Fruit fly (Drosophila melanogaster) whole organism, embryonic: ENCODE results near the gene SerRS.

Experiments used
- Bgb ChIP-seq: fragments of 200-800 bp; sonication (Bioruptor generic); IDR thresholded peaks from 2 replicates; pipeline ENCODE4 v1.3.6; 2022; ENCODE audit warnings: missing biosample characterization, missing genetic modification characterization; ENCODE audit not compliant: partially characterized antibody
- CG10267 ChIP-seq: fragments of 200-800 bp; sonication (Bioruptor generic); optimal IDR thresholded peaks from 2 replicates; lab custom pipeline; 2018; ENCODE audit warnings: missing biosample characterization, mild to moderate bottlenecking, missing genetic modification characterization, moderate library complexity
- CG1233 ChIP-seq: fragments of 200-800 bp; sonication (Bioruptor generic); optimal IDR thresholded peaks from 4 replicates; lab custom pipeline; 2018; ENCODE audit warnings: missing biosample characterization, mild to moderate bottlenecking, missing genetic modification characterization
- CG15479 ChIP-seq: fragments of 200-800 bp; sonication (Bioruptor generic); optimal IDR thresholded peaks from 3 replicates; lab custom pipeline; 2019; ENCODE audit warnings: missing biosample characterization, mild to moderate bottlenecking, missing genetic modification characterization, moderate library complexity
- CG17912 ChIP-seq: fragments of 200-800 bp; sonication (Bioruptor generic); optimal IDR thresholded peaks from 2 replicates; lab custom pipeline; 2018; ENCODE audit warnings: missing biosample characterization, mild to moderate bottlenecking, missing genetic modification characterization
- CG18011 ChIP-seq: fragments of 200-800 bp; sonication (Bioruptor generic); optimal IDR thresholded peaks from 2 replicates; lab custom pipeline; 2017; ENCODE audit warnings: missing biosample characterization, missing genetic modification characterization, mild to moderate bottlenecking, moderate library complexity, missing genotype
- CG1832 ChIP-seq: fragments of 200-800 bp; sonication (Bioruptor generic); optimal IDR thresholded peaks from 2 replicates; lab custom pipeline; 2017; ENCODE audit warnings: missing biosample characterization, mild to moderate bottlenecking, missing genetic modification characterization, inconsistent platforms
- CG18476 ChIP-seq: fragments of 200-800 bp; sonication (Bioruptor generic); optimal IDR thresholded peaks from 2 replicates; lab custom pipeline; 2016; ENCODE audit warnings: missing biosample characterization, mild to moderate bottlenecking, missing genetic modification characterization
- CG2129 ChIP-seq: fragments of 200-800 bp; sonication (Bioruptor generic); IDR thresholded peaks from 2 replicates; pipeline ENCODE4 v1.3.6; 2022; ENCODE audit warnings: missing biosample characterization, missing genetic modification characterization; ENCODE audit not compliant: partially characterized antibody
- CG32772 ChIP-seq: fragments of 200-800 bp; sonication (Bioruptor generic); IDR thresholded peaks from 2 replicates; pipeline ENCODE4 v1.3.6; 2022; ENCODE audit warnings: missing biosample characterization, missing genetic modification characterization
- CG3838 ChIP-seq: fragments of 200-800 bp; sonication (Bioruptor generic); optimal IDR thresholded peaks from 3 replicates; lab custom pipeline; 2016; ENCODE audit warnings: missing biosample characterization, missing genetic modification characterization
- CG4707 ChIP-seq: fragments of 200-800 bp; sonication (Bioruptor generic); optimal IDR thresholded peaks from 2 replicates; lab custom pipeline; 2018; ENCODE audit warnings: missing biosample characterization, mild to moderate bottlenecking, missing genetic modification characterization, moderate library complexity
- CG6175 ChIP-seq: fragments of 200-800 bp; sonication (Bioruptor generic); IDR thresholded peaks from 3 replicates; pipeline ENCODE4 v1.3.6; 2022; ENCODE audit warnings: missing biosample characterization, missing genetic modification characterization
- CG7271 ChIP-seq: fragments of 200-800 bp; sonication (Bioruptor generic); optimal IDR thresholded peaks from 2 replicates; lab custom pipeline; 2018; ENCODE audit warnings: missing biosample characterization, mild to moderate bottlenecking, missing genetic modification characterization, moderate library complexity
- CG7963 ChIP-seq: fragments of 200-800 bp; sonication (Bioruptor generic); IDR thresholded peaks from 3 replicates; pipeline ENCODE4 v1.3.6; 2022; ENCODE audit warnings: missing biosample characterization, missing genetic modification characterization; ENCODE audit not compliant: partially characterized antibody
- Camta ChIP-seq: fragments of 200-800 bp; sonication (Bioruptor generic); optimal IDR thresholded peaks from 2 replicates; lab custom pipeline; 2016; ENCODE audit warnings: missing biosample characterization, missing genetic modification characterization
- Chrac-16 ChIP-seq: fragments of 200-800 bp; sonication (Bioruptor generic); optimal IDR thresholded peaks from 3 replicates; lab custom pipeline; 2016; ENCODE audit warnings: missing biosample characterization, missing genetic modification characterization
- Dip3 ChIP-seq: fragments of 200-800 bp; sonication (Bioruptor generic); optimal IDR thresholded peaks from 3 replicates; lab custom pipeline; 2016; ENCODE audit warnings: missing biosample characterization, missing genetic modification characterization
- HmgZ ChIP-seq: fragments of 200-800 bp; sonication (Bioruptor generic); optimal IDR thresholded peaks from 2 replicates; lab custom pipeline; 2018; ENCODE audit warnings: missing biosample characterization, mild to moderate bottlenecking, missing genetic modification characterization
- MESR4 ChIP-seq: fragments of 200-800 bp; sonication (Bioruptor generic); optimal IDR thresholded peaks from 2 replicates; lab custom pipeline; 2018; ENCODE audit warnings: missing biosample characterization, mild to moderate bottlenecking, missing genetic modification characterization, moderate library complexity
- Meics ChIP-seq: fragments of 200-800 bp; sonication (Bioruptor generic); optimal IDR thresholded peaks from 2 replicates; lab custom pipeline; 2017; ENCODE audit warnings: missing biosample characterization, mild to moderate bottlenecking, missing genetic modification characterization
- NFAT ChIP-seq: fragments of 200-800 bp; sonication (Bioruptor generic); IDR thresholded peaks from 2 replicates; pipeline ENCODE4 v1.3.6; 2022; ENCODE audit warnings: missing biosample characterization, missing genetic modification characterization
- Opbp ChIP-seq: fragments of 200-800 bp; sonication (Bioruptor generic); IDR thresholded peaks from 3 replicates; pipeline ENCODE4 v1.3.6; 2022; ENCODE audit warnings: missing biosample characterization, missing genetic modification characterization; ENCODE audit not compliant: partially characterized antibody
- PHDP ChIP-seq: fragments of 200-800 bp; sonication (Bioruptor generic); optimal IDR thresholded peaks from 3 replicates; lab custom pipeline; 2018; ENCODE audit warnings: missing biosample characterization, mild to moderate bottlenecking, missing genetic modification characterization, moderate library complexity
- Rx ChIP-seq: fragments of 200-800 bp; sonication (Bioruptor generic); IDR thresholded peaks from 2 replicates; pipeline ENCODE4 v1.3.6; 2022; ENCODE audit warnings: missing biosample characterization, missing genetic modification characterization
- bab2 ChIP-seq: fragments of 200-800 bp; sonication (Bioruptor generic); optimal IDR thresholded peaks from 2 replicates; lab custom pipeline; 2016; ENCODE audit warnings: missing biosample characterization, missing genetic modification characterization
- cad ChIP-seq: fragments of >200 bp; optimal IDR thresholded peaks from 2 replicates; lab custom pipeline; 2017; ENCODE audit warnings: missing biosample characterization, missing genetic modification characterization
- dm ChIP-seq: fragments of 200-800 bp; sonication (Bioruptor generic); optimal IDR thresholded peaks from 3 replicates; lab custom pipeline; 2016; ENCODE audit warnings: missing biosample characterization, missing genetic modification characterization
- esg ChIP-seq: fragments of 200-800 bp; sonication (Bioruptor generic); conservative IDR thresholded peaks from 2 replicates; pipeline ENCODE4 v1.3.6; 2022; ENCODE audit warnings: missing biosample characterization, missing genetic modification characterization
- exex ChIP-seq: fragments of 200-800 bp; sonication (Bioruptor generic); optimal IDR thresholded peaks from 4 replicates; lab custom pipeline; 2018; ENCODE audit warnings: missing biosample characterization, mild to moderate bottlenecking, missing genetic modification characterization, moderate library complexity
- fd102C ChIP-seq: fragments of 200-800 bp; sonication (Bioruptor generic); optimal IDR thresholded peaks from 2 replicates; lab custom pipeline; 2018; ENCODE audit warnings: missing biosample characterization, mild to moderate bottlenecking, missing genetic modification characterization, moderate library complexity
- fru ChIP-seq: fragments of >200 bp; optimal IDR thresholded peaks from 2 replicates; lab custom pipeline; 2017
- gcm ChIP-seq: fragments of 200-800 bp; sonication (Bioruptor generic); optimal IDR thresholded peaks from 2 replicates; lab custom pipeline; 2019; ENCODE audit warnings: missing biosample characterization, mild to moderate bottlenecking, missing genetic modification characterization, moderate library complexity
- gt ChIP-seq: fragments of 200-800 bp; sonication (Bioruptor generic); IDR thresholded peaks from 2 replicates; pipeline ENCODE4 v1.3.6; 2022; ENCODE audit warnings: missing biosample characterization, missing genetic modification characterization
- lmd ChIP-seq: fragments of 200-800 bp; sonication (Bioruptor generic); IDR thresholded peaks from 2 replicates; pipeline ENCODE4 v1.3.6; 2022; ENCODE audit warnings: missing biosample characterization, missing genetic modification characterization
- luna ChIP-seq: fragments of 200-800 bp; sonication (Bioruptor generic); optimal IDR thresholded peaks from 2 replicates; lab custom pipeline; 2016; ENCODE audit warnings: missing biosample characterization, missing genetic modification characterization
- p53 ChIP-seq: fragments of 200-800 bp; sonication (Bioruptor generic); optimal IDR thresholded peaks from 2 replicates; lab custom pipeline; 2016; ENCODE audit warnings: missing biosample characterization, missing genetic modification characterization
- prd ChIP-seq, 3 experiments: fragments of >200 bp in 2 of 3; fragments of 200-800 bp in 1 of 3; sonication (Bioruptor generic) in 1 of 3; optimal IDR thresholded peaks in 2 of 3; IDR thresholded peaks in 1 of 3; 2 replicates in 2 of 3; 3 replicates in 1 of 3; pipeline versions ENCODE4 v1.3.6 to Lab custom; 2017 to 2022; ENCODE audit warnings: missing biosample characterization in 1 of 3, missing genetic modification characterization in 1 of 3
- sens ChIP-seq: fragments of 200-800 bp; sonication (Bioruptor generic); peaks from one replicate; lab custom pipeline; 2016; ENCODE audit warnings: missing biosample characterization, missing genetic modification characterization
- tll ChIP-seq, 2 experiments: fragments of 200-800 bp in 1 of 2; fragments of >200 bp in 1 of 2; sonication (Bioruptor generic) in 1 of 2; optimal IDR thresholded peaks; 2 replicates each; lab custom pipeline; 2017 to 2019; ENCODE audit warnings: missing biosample characterization in 2 of 2, missing genetic modification characterization in 2 of 2, mild to moderate bottlenecking in 1 of 2, moderate library complexity in 1 of 2
- twi ChIP-seq: fragments of 200-800 bp; optimal IDR thresholded peaks from 2 replicates; lab custom pipeline; 2019; ENCODE audit warnings: missing biosample characterization, mild to moderate bottlenecking, missing genetic modification characterization, moderate library complexity
- zen ChIP-seq: fragments of 200-800 bp; sonication (Bioruptor generic); optimal IDR thresholded peaks from 3 replicates; lab custom pipeline; 2018; ENCODE audit warnings: missing biosample characterization, mild to moderate bottlenecking, missing genetic modification characterization, moderate library complexity
- zf30C ChIP-seq: fragments of 200-800 bp; sonication (Bioruptor generic); optimal IDR thresholded peaks from 3 replicates; lab custom pipeline; 2018; ENCODE audit warnings: missing biosample characterization, mild to moderate bottlenecking, missing genetic modification characterization

SerRS gene

dm6 chr2L:3083510-3083909 is 46.3 kb upstream of the SerRS start (continued):
- TF ChIP-seq CG6175 (GFP tag; lab: Robert Waterston, UW), result no peak
- no peak for TF ChIP-seq CG1233
- TF ChIP-seq dm (GFP tag; lab: Kevin White, UChicago), result no peak
- TF ChIP-seq gcm (GFP tag; lab: Kevin White, UChicago), result no peak
- TF ChIP-seq esg (GFP tag; lab: Robert Waterston, UW), result no peak
- TF ChIP-seq HmgZ (tag; lab: Kevin White, UChicago), result no peak
- no peak for TF ChIP-seq bab2 (GFP tag; lab: Kevin White, UChicago)
- TF ChIP-seq Rx (GFP tag; lab: Robert Waterston, UW), result no peak
- no peak for TF ChIP-seq luna
- TF ChIP-seq fru (lab: Kevin White, UChicago), result no peak
- TF ChIP-seq NFAT (GFP tag; lab: Robert Waterston, UW), result no peak
- no peak for TF ChIP-seq CG2129 (GFP tag; lab: Robert Waterston, UW)
- TF ChIP-seq CG10267 (tag; lab: Kevin White, UChicago), result no peak
- no peak for TF ChIP-seq CG1832 (GFP tag; lab: Kevin White, UChicago)
- TF ChIP-seq Chrac-16 (GFP tag; lab: Kevin White, UChicago), result no peak
- TF ChIP-seq gt (GFP tag; lab: Robert Waterston, UW), result no peak
- TF ChIP-seq Dip3, result no peak
- TF ChIP-seq lmd, result 0 out of 2 replicates have a peak, but pooled peaks have one; percentile 10
- TF ChIP-seq CG17912 (GFP tag; lab: Kevin White, UChicago), result no peak
- no peak for TF ChIP-seq exex
- TF ChIP-seq CG3838 (GFP tag; lab: Kevin White, UChicago), result no peak
- peak; percentile 81 for TF ChIP-seq twi (tag; lab: Kevin White, UChicago)
- TF ChIP-seq CG18011, result no peak
- no peak for TF ChIP-seq Bgb (GFP tag; lab: Robert Waterston, UW)
- peak; percentile 18; the same call in 1 of the 2 replicates for TF ChIP-seq CG32772 (GFP tag; lab: Robert Waterston, UW)
- TF ChIP-seq zf30C (GFP tag; lab: Kevin White, UChicago), result no peak
- no peak for TF ChIP-seq p53
- TF ChIP-seq Camta (GFP tag; lab: Kevin White, UChicago), result no peak

DNA sequence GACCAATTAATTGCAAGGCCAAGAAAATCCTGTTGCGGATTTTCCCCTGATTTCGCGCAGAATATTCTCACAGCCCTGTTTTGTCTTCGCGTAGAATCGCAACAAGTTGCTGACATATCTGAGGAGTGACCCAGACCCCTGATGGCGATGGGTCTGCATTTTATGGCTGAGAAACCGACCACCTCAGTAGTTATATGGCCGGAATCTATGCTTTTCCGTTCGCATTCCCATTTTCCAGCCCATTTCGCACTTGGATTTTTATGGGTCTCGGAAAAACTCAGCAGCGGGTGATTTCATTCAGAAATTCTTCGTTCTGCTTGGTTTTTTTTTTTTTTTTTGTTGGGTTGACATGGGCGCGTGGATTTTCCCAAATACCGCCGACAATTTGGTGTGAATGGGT is 45.7 kb upstream of the SerRS start:
- TF ChIP-seq tll (GFP tag; optimal IDR thresholded peaks at IDR 0.05; lab: Kevin White, UChicago) (peak in 1 of 2 experiments; percentile 48), Meics (GFP tag; lab: Kevin White, UChicago) (no peak), CG4707 (GFP tag; lab: Kevin White, UChicago) (no peak), HmgZ (tag; lab: Kevin White, UChicago) (no peak), cad (GFP tag; lab: Kevin White, UChicago) (peak; percentile 98), CG7963 (GFP tag; lab: Robert Waterston, UW) (no peak), zen (tag; lab: Kevin White, UChicago) (peak; percentile 62), sens (GFP tag; lab: Kevin White, UChicago) (peak; percentile 3)
- TF ChIP-seq, all 482 proteins: peak for 4

DNA sequence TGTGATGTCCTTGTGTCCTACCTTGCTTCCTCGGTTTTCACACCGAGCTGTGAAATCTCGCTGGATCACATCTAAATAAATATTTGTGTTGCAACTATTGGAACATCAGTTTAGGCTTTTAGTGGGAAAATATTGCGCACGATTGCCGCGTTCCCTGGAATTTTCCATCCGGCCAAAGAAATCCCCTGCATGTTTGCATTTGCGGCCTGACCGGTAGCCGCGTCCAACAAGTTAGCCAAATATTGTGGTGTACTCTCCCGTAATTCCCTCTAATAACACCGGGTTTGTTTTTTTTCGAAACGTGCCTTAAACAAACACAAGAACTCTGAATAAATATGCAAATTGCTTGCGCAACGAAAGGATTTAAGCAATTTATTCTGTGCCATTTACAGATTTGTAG is 41.5 kb upstream of the SerRS start:
- TF ChIP-seq zen (tag; lab: Kevin White, UChicago) (peak; percentile 27), MESR4 (GFP tag; lab: Kevin White, UChicago) (no peak), CG7271 (tag; lab: Kevin White, UChicago) (peak; percentile 68), tll (GFP tag; optimal IDR thresholded peaks at IDR 0.05; lab: Kevin White, UChicago) (peak in 1 of 2 experiments; percentile 96), PHDP (tag; lab: Kevin White, UChicago) (no peak), twi (tag; lab: Kevin White, UChicago) (peak; percentile 25), Opbp (GFP tag; lab: Robert Waterston, UW) (no peak), CG18476 (no peak), prd (optimal IDR thresholded peaks at IDR 0.05; lab: Kevin White, UChicago) (no peak), prd (GFP tag; IDR thresholded peaks at IDR 0.05; lab: Robert Waterston, UW) (peak; percentile 15; the same call in 1 of the 3 replicates), CG15479 (peak; percentile 54), fd102C (GFP tag; lab: Kevin White, UChicago) (peak; percentile 24)
- TF ChIP-seq, all 482 proteins: peak for 7
